Worm (Caenorhabditis elegans) whole organism, L2 larva: ENCODE measurements around the gene srz-60.
A peak's percentile ranks its signal among the peaks of the same experiment; 100 is the strongest.
"Not testable (repeated sequence)": the region's sequence is repeated elsewhere in the genome, so short reads cannot be mapped to it uniquely, and the experiment has no call there.

Source experiments
- F13H6.1 ChIP-seq: sonication (generic microtip); optimal IDR thresholded peaks from 2 replicates; lab custom pipeline; 2016; ENCODE audit warnings: missing genetic modification characterization, missing compliant biosample characterization
- Y55F3AM.14 ChIP-seq: fragments of 200-800 bp; sonication (Bioruptor generic); optimal IDR thresholded peaks from 2 replicates; lab custom pipeline; 2018; ENCODE audit warnings: mild to moderate bottlenecking, missing genetic modification characterization, missing compliant biosample characterization
- aly-2 ChIP-seq: fragments of 150-350 bp; optimal IDR thresholded peaks from 2 replicates; lab custom pipeline; 2014; ENCODE audit warnings: missing biosample characterization, missing genetic modification characterization
- ama-1 ChIP-seq: fragments of 150-350 bp; optimal IDR thresholded peaks from 2 replicates; lab custom pipeline; 2018; ENCODE audit warnings: inconsistent platforms
- blmp-1 ChIP-seq: sonication (generic microtip); optimal IDR thresholded peaks from 2 replicates; lab custom pipeline; 2017; ENCODE audit warnings: missing genetic modification characterization, mild to moderate bottlenecking, missing compliant biosample characterization, antibody characterized with exemption, moderate library complexity; ENCODE audit not compliant: insufficient read depth
- ceh-16 ChIP-seq: fragments of 150-350 bp; optimal IDR thresholded peaks from 2 replicates; lab custom pipeline; 2014; ENCODE audit warnings: missing biosample characterization, missing genetic modification characterization
- ceh-82 ChIP-seq: fragments of 150-350 bp; optimal IDR thresholded peaks from 2 replicates; lab custom pipeline; 2014; ENCODE audit warnings: missing biosample characterization, missing genetic modification characterization
- crh-2 ChIP-seq: sonication (generic microtip); optimal IDR thresholded peaks from 2 replicates; lab custom pipeline; 2017; ENCODE audit warnings: missing biosample characterization, missing genetic modification characterization
- egl-27 ChIP-seq: sonication (generic microtip); optimal IDR thresholded peaks from 3 replicates; lab custom pipeline; 2017; ENCODE audit warnings: missing biosample characterization, missing genetic modification reagents, missing genetic modification characterization
- elt-1 ChIP-seq: fragments of 150-350 bp; optimal IDR thresholded peaks from 2 replicates; lab custom pipeline; 2014; ENCODE audit warnings: missing biosample characterization, missing genetic modification characterization
- fos-1 ChIP-seq: fragments of 150-350 bp; optimal IDR thresholded peaks from 2 replicates; lab custom pipeline; 2014; ENCODE audit warnings: missing biosample characterization, missing genetic modification characterization
- gmeb-1 ChIP-seq: fragments of 150-350 bp; optimal IDR thresholded peaks from 2 replicates; lab custom pipeline; 2014; ENCODE audit warnings: missing biosample characterization, missing genetic modification characterization
- lin-11 ChIP-seq: fragments of 150-350 bp; sonication (generic microtip); optimal IDR thresholded peaks from 2 replicates; lab custom pipeline; 2014; ENCODE audit warnings: missing biosample characterization, missing genetic modification characterization, inconsistent platforms, mixed read lengths
- lin-13 ChIP-seq: fragments of 150-350 bp; optimal IDR thresholded peaks from 2 replicates; lab custom pipeline; 2014; ENCODE audit warnings: missing biosample characterization, missing genetic modification reagents, missing genetic modification characterization
- lsy-2 ChIP-seq, 2 experiments: fragments of 150-350 bp in 1 of 2; sonication (generic microtip) in 1 of 2; optimal IDR thresholded peaks; 2 replicates each; lab custom pipeline; 2014 to 2017; ENCODE audit warnings: missing biosample characterization in 2 of 2, missing genetic modification characterization in 2 of 2
- mab-5 ChIP-seq: fragments of 150-350 bp; optimal IDR thresholded peaks from 2 replicates; lab custom pipeline; 2014; ENCODE audit warnings: missing biosample characterization, missing genetic modification characterization
- mdl-1 ChIP-seq, 2 experiments: fragments of 150-350 bp in 1 of 2; sonication (generic microtip) in 1 of 2; optimal IDR thresholded peaks; 2 replicates each; lab custom pipeline; 2017; ENCODE audit warnings: missing biosample characterization in 2 of 2, missing genetic modification characterization in 2 of 2
- nhr-11 ChIP-seq: fragments of 150-350 bp; optimal IDR thresholded peaks from 2 replicates; lab custom pipeline; 2014; ENCODE audit warnings: missing biosample characterization, missing genetic modification characterization
- nhr-12 ChIP-seq: fragments of 150-350 bp; optimal IDR thresholded peaks from 2 replicates; lab custom pipeline; 2014; ENCODE audit warnings: missing biosample characterization, missing genetic modification characterization
- nhr-129 ChIP-seq: fragments of 150-350 bp; optimal IDR thresholded peaks from 2 replicates; lab custom pipeline; 2014; ENCODE audit warnings: missing biosample characterization, missing genetic modification characterization
- nhr-21 ChIP-seq: fragments of 150-350 bp; optimal IDR thresholded peaks from 2 replicates; lab custom pipeline; 2014; ENCODE audit warnings: missing biosample characterization, missing genetic modification characterization
- nhr-25 ChIP-seq: fragments of 150-350 bp; sonication (generic microtip); optimal IDR thresholded peaks from 3 replicates; lab custom pipeline; 2014; ENCODE audit warnings: missing biosample characterization, missing genetic modification characterization
- nhr-77 ChIP-seq: fragments of 150-350 bp; optimal IDR thresholded peaks from 2 replicates; lab custom pipeline; 2014; ENCODE audit warnings: missing biosample characterization, missing genetic modification characterization
- peb-1 ChIP-seq: fragments of 150-350 bp; optimal IDR thresholded peaks from 2 replicates; lab custom pipeline; 2014; ENCODE audit warnings: missing biosample characterization, missing genetic modification characterization
- skn-1 ChIP-seq: sonication (generic microtip); optimal IDR thresholded peaks from 2 replicates; lab custom pipeline; 2017; ENCODE audit warnings: missing biosample characterization, missing genetic modification characterization
- sma-3 ChIP-seq: sonication (generic microtip); optimal IDR thresholded peaks from 2 replicates; lab custom pipeline; 2016; ENCODE audit warnings: missing genetic modification reagents, missing genetic modification characterization, missing compliant biosample characterization
- sma-9 ChIP-seq, 2 experiments: fragments of 150-350 bp in 1 of 2; sonication (generic microtip) in 1 of 2; optimal IDR thresholded peaks; 2 replicates each; lab custom pipeline; 2014 to 2016; ENCODE audit warnings: missing genetic modification characterization in 2 of 2, mild to moderate bottlenecking in 1 of 2, missing biosample characterization in 1 of 2, missing compliant biosample characterization in 1 of 2, missing genetic modification reagents in 1 of 2, moderate library complexity in 1 of 2
- snpc-4 ChIP-seq: fragments of 150-350 bp; optimal IDR thresholded peaks from 2 replicates; lab custom pipeline; 2014; ENCODE audit warnings: missing biosample characterization, missing genetic modification characterization
- unc-62 ChIP-seq: fragments of 150-350 bp; optimal IDR thresholded peaks from 2 replicates; lab custom pipeline; 2014; ENCODE audit warnings: missing biosample characterization, missing genetic modification reagents, missing genetic modification characterization
- zag-1 ChIP-seq: fragments of 150-350 bp; optimal IDR thresholded peaks from 2 replicates; lab custom pipeline; 2014; ENCODE audit warnings: missing biosample characterization, missing genetic modification characterization
- ztf-1 ChIP-seq: fragments of 200-800 bp; sonication (Bioruptor generic); conservative IDR thresholded peaks from 2 replicates; pipeline ENCODE4 v1.3.6; 2022; ENCODE audit warnings: missing genetic modification characterization, missing compliant biosample characterization
- ztf-11 ChIP-seq: sonication (generic microtip); optimal IDR thresholded peaks from 2 replicates; lab custom pipeline; 2017; ENCODE audit warnings: missing biosample characterization, missing genetic modification characterization
- ztf-4 ChIP-seq: fragments of 150-350 bp; optimal IDR thresholded peaks from 2 replicates; lab custom pipeline; 2014; ENCODE audit warnings: missing biosample characterization, missing genetic modification characterization

Gene srz-60

ce11 chrIV:3400941-3401340 lies 27.8 kb upstream of the srz-60 start:
- TF ChIP-seq fos-1 (tag; lab: Kevin White, UChicago) (peak; percentile 63), nhr-12 (tag; lab: Kevin White, UChicago) (no peak), gmeb-1 (tag; lab: Kevin White, UChicago) (peak; percentile 21)

ce11 chrIV:3415383-3415782 lies 13.3 kb upstream of the srz-60 start, which contains the start of gene lgc-9:
TSS of gene lgc-9 (plus strand) at chrIV:3415683.
- no peak for TF ChIP-seq nhr-21
- TF ChIP-seq blmp-1 (tag; lab: Kevin White, UChicago), result no peak
- no peak for TF ChIP-seq ztf-11 (tag; lab: Kevin White, UChicago)
- TF ChIP-seq lin-11, result no peak
- no peak for TF ChIP-seq Y55F3AM.14 (GFP tag; lab: Kevin White, UChicago)
- no peak for TF ChIP-seq crh-2
- TF ChIP-seq nhr-129 (tag; lab: Kevin White, UChicago), result no peak
- TF ChIP-seq elt-1, result no peak
- TF ChIP-seq peb-1 (tag; lab: Kevin White, UChicago), result no peak
- no peak for TF ChIP-seq nhr-25 (tag; lab: Kevin White, UChicago)
- TF ChIP-seq nhr-12 (tag; lab: Kevin White, UChicago), result no peak
- no peak for TF ChIP-seq ceh-16
- TF ChIP-seq zag-1 (tag; lab: Kevin White, UChicago), result no peak
- no peak for TF ChIP-seq egl-27 (tag; lab: Kevin White, UChicago)
- TF ChIP-seq snpc-4 (tag; lab: Kevin White, UChicago), result no peak
- no peak for TF ChIP-seq gmeb-1 (tag; lab: Kevin White, UChicago)
- TF ChIP-seq mab-5 (tag; lab: Kevin White, UChicago), result no peak
- no peak for TF ChIP-seq unc-62 (GFP tag; lab: Kevin White, UChicago)

ce11 chrIV:3418741-3419140 lies 10.0 kb upstream of the srz-60 start:
- TF ChIP-seq nhr-11 (tag; lab: Kevin White, UChicago), result no peak
- TF ChIP-seq F13H6.1, result no peak
- TF ChIP-seq Y55F3AM.14 (GFP tag; lab: Kevin White, UChicago), result no peak
- TF ChIP-seq ama-1, result no peak
- TF ChIP-seq crh-2, result no peak
- no peak for TF ChIP-seq blmp-1 (tag; lab: Kevin White, UChicago)
- TF ChIP-seq egl-27 (tag; lab: Kevin White, UChicago), result no peak
- TF ChIP-seq aly-2 (tag; lab: Kevin White, UChicago), result no peak
- no peak for TF ChIP-seq sma-3 (GFP tag; lab: Kevin White, UChicago)
- no peak for TF ChIP-seq skn-1
- no peak for TF ChIP-seq ceh-82
- TF ChIP-seq sma-9 (GFP tag; optimal IDR thresholded peaks at IDR 0.05; lab: Kevin White, UChicago), result no peak
- no peak for TF ChIP-seq sma-9 (tag; optimal IDR thresholded peaks at IDR 0.05; lab: Kevin White, UChicago)
- no peak for TF ChIP-seq lsy-2 (tag; optimal IDR thresholded peaks at IDR 0.05; lab: Kevin White, UChicago)
- no peak for TF ChIP-seq ztf-1 (GFP tag; lab: Robert Waterston, UW)
- TF ChIP-seq lin-13 (GFP tag; lab: Kevin White, UChicago), result no peak

- TF ChIP-seq fos-1 (tag; lab: Kevin White, UChicago) (no peak), ztf-1 (GFP tag; lab: Robert Waterston, UW) (no peak), egl-27 (tag; lab: Kevin White, UChicago) (no peak), ztf-4 (tag; lab: Kevin White, UChicago) (no peak), sma-3 (GFP tag; lab: Kevin White, UChicago) (no peak), nhr-11 (tag; lab: Kevin White, UChicago) (no peak), nhr-77 (tag; lab: Kevin White, UChicago) (no peak), elt-1 (no peak), zag-1 (tag; lab: Kevin White, UChicago) (no peak)
Measured at ce11 chrIV:3422516-3422915, 6.2 kb upstream of the srz-60 start, which contains the start of gene C04C3.6. TSS of gene C04C3.6 (minus strand) at chrIV:3422616.

- TF ChIP-seq unc-62 (GFP tag; lab: Kevin White, UChicago); mdl-1 (tag; optimal IDR thresholded peaks at IDR 0.05; lab: Kevin White, UChicago); zag-1 (tag; lab: Kevin White, UChicago): not testable (repeated sequence)
Measured at ce11 chrIV:3433387-3433786, 4.7 kb downstream of the srz-60 start, which contains the start of gene C04C3.7. TSS of gene C04C3.7 (minus strand) at chrIV:3433487.
